Worm (Caenorhabditis elegans) whole organism, midembryonic: ENCODE data around the gene dnj-22.

Source experiments
- flt-1 ChIP-seq: fragments of 200-800 bp; sonication (Bioruptor generic); IDR thresholded peaks from 2 replicates; pipeline ENCODE4 v1.3.6; 2022; ENCODE audit warnings: missing genetic modification characterization, missing compliant biosample characterization
- klf-2 ChIP-seq: fragments of 200-800 bp; sonication (Bioruptor generic); conservative IDR thresholded peaks from 2 replicates; pipeline ENCODE4 v1.3.6; 2022; ENCODE audit warnings: missing genetic modification reagents, missing genetic modification characterization, missing compliant biosample characterization
- med-1 ChIP-seq: sonication (generic microtip); optimal IDR thresholded peaks from 2 replicates; lab custom pipeline; 2017; ENCODE audit warnings: missing genetic modification characterization, mild to moderate bottlenecking, missing compliant biosample characterization, antibody characterized with exemption, missing genetic modification reagents; ENCODE audit not compliant: insufficient read depth
- ref-1 ChIP-seq: fragments of 200-800 bp; sonication (Bioruptor generic); conservative IDR thresholded peaks from 2 replicates; pipeline ENCODE4 v1.3.6; 2022; ENCODE audit warnings: missing genetic modification reagents, missing genetic modification characterization, missing compliant biosample characterization
- tab-1 ChIP-seq: fragments of 200-800 bp; sonication (Bioruptor generic); IDR thresholded peaks from 2 replicates; pipeline ENCODE4 v1.3.6; 2022; ENCODE audit warnings: missing genetic modification characterization, missing compliant biosample characterization
- ztf-29 ChIP-seq: fragments of 200-800 bp; sonication (Bioruptor generic); IDR thresholded peaks from 2 replicates; pipeline ENCODE4 v1.3.6; 2022; ENCODE audit warnings: missing genetic modification reagents, missing genetic modification characterization, missing compliant biosample characterization

DNA sequence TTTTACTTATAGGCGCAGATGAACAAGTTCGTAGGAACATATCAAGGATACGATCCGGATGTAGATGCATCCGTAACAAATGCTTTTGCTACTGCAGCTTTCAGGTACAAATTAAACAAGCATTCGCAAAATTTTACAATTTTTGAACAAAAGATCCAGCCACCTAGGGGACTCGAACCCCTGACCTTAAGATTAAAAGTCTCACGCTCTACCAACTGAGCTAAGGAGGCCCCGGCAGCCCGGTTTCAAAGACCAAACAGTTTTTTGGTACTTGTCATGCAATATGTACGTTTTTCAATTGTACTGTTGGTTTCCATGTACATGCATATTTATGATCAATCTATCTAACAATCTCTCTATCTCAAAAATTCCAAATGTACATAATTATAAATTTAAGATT lies 37.5 kb upstream of the dnj-22 start:
- TF ChIP-seq flt-1 (GFP tag; lab: Robert Waterston, UW) (no peak), klf-2 (GFP tag; lab: Robert Waterston, UW) (no peak), med-1 (no peak), tab-1 (GFP tag; lab: Robert Waterston, UW) (no peak), ref-1 (GFP tag; lab: Robert Waterston, UW) (no peak), ztf-29 (GFP tag; lab: Robert Waterston, UW) (no peak)
